Fruit fly (Drosophila melanogaster) whole organism, embryonic: Measurements from ENCODE around the gene CG7378.
A peak's percentile ranks its signal among the peaks of the same experiment; 100 is the strongest.

Experiments
- Aef1 ChIP-seq: fragments of 200-800 bp; sonication (Bioruptor generic); IDR thresholded peaks from 3 replicates; pipeline ENCODE4 v1.3.6; 2022; ENCODE audit warnings: missing biosample characterization, missing genetic modification characterization
- CG10147 ChIP-seq: fragments of 200-800 bp; sonication (Bioruptor generic); optimal IDR thresholded peaks from 2 replicates; lab custom pipeline; 2019; ENCODE audit warnings: missing biosample characterization, mild to moderate bottlenecking, missing genetic modification characterization, moderate library complexity
- CG10654 ChIP-seq: fragments of 200-800 bp; sonication (Bioruptor generic); optimal IDR thresholded peaks from 2 replicates; lab custom pipeline; 2016; ENCODE audit warnings: missing biosample characterization, missing genetic modification characterization
- CG11504 ChIP-seq: fragments of 200-800 bp; sonication (Bioruptor generic); optimal IDR thresholded peaks from 3 replicates; lab custom pipeline; 2019; ENCODE audit warnings: missing biosample characterization, mild to moderate bottlenecking, missing genetic modification characterization, moderate library complexity
- CG14050 ChIP-seq: fragments of 200-800 bp; sonication (Bioruptor generic); IDR thresholded peaks from 3 replicates; pipeline ENCODE4 v1.3.6; 2022; ENCODE audit warnings: missing biosample characterization, missing genetic modification characterization
- CG15269 ChIP-seq: fragments of 200-800 bp; sonication (Bioruptor generic); optimal IDR thresholded peaks from 2 replicates; lab custom pipeline; 2018; ENCODE audit warnings: missing biosample characterization, mild to moderate bottlenecking, missing genetic modification characterization, moderate library complexity
- CG17328 ChIP-seq: fragments of 200-800 bp; sonication (Bioruptor generic); IDR thresholded peaks from 2 replicates; pipeline ENCODE4 v1.3.6; 2022; ENCODE audit warnings: missing biosample characterization, missing genetic modification characterization
- CG17829 ChIP-seq: fragments of 200-800 bp; optimal IDR thresholded peaks from 2 replicates; lab custom pipeline; 2019; ENCODE audit warnings: missing biosample characterization, mild to moderate bottlenecking, missing genetic modification characterization, moderate library complexity
- CG32767 ChIP-seq: fragments of 200-800 bp; sonication (Bioruptor generic); IDR thresholded peaks from 2 replicates; pipeline ENCODE4 v1.3.6; 2022; ENCODE audit warnings: missing biosample characterization, missing genetic modification characterization
- CG33213 ChIP-seq: fragments of 200-800 bp; sonication (Bioruptor generic); optimal IDR thresholded peaks from 3 replicates; lab custom pipeline; 2016; ENCODE audit warnings: missing biosample characterization, missing genetic modification characterization
- CG4328 ChIP-seq: fragments of 200-800 bp; sonication (Bioruptor generic); optimal IDR thresholded peaks from 3 replicates; lab custom pipeline; 2017; ENCODE audit warnings: missing biosample characterization, missing genetic modification reagents, missing genetic modification characterization
- CG6272 ChIP-seq: fragments of 200-800 bp; sonication (Bioruptor generic); IDR thresholded peaks from 2 replicates; pipeline ENCODE4 v1.3.6; 2022; ENCODE audit warnings: missing biosample characterization, missing genetic modification characterization
- CG6683 ChIP-seq: fragments of 200-800 bp; sonication (Bioruptor generic); optimal IDR thresholded peaks from 2 replicates; lab custom pipeline; 2017; ENCODE audit warnings: missing biosample characterization, mild to moderate bottlenecking, missing genetic modification characterization, missing genetic modification reagents
- CG6791 ChIP-seq: fragments of 200-800 bp; sonication (Bioruptor generic); IDR thresholded peaks from 3 replicates; pipeline ENCODE4 v1.3.6; 2022; ENCODE audit warnings: missing biosample characterization, missing genetic modification characterization; ENCODE audit not compliant: partially characterized antibody
- CG7786 ChIP-seq: fragments of 200-800 bp; sonication (Bioruptor generic); optimal IDR thresholded peaks from 2 replicates; lab custom pipeline; 2016; ENCODE audit warnings: missing biosample characterization, missing genetic modification characterization
- CG7963 ChIP-seq: fragments of 200-800 bp; sonication (Bioruptor generic); IDR thresholded peaks from 3 replicates; pipeline ENCODE4 v1.3.6; 2022; ENCODE audit warnings: missing biosample characterization, missing genetic modification characterization; ENCODE audit not compliant: partially characterized antibody
- CG8281 ChIP-seq: fragments of 200-800 bp; sonication (Bioruptor generic); optimal IDR thresholded peaks from 2 replicates; lab custom pipeline; 2018; ENCODE audit warnings: missing biosample characterization, mild to moderate bottlenecking, missing genetic modification characterization, moderate library complexity
- CG8944 ChIP-seq: fragments of 200-800 bp; sonication (Bioruptor generic); optimal IDR thresholded peaks from 3 replicates; lab custom pipeline; 2016; ENCODE audit warnings: missing biosample characterization, missing genetic modification characterization
- Chrac-16 ChIP-seq: fragments of 200-800 bp; sonication (Bioruptor generic); optimal IDR thresholded peaks from 3 replicates; lab custom pipeline; 2016; ENCODE audit warnings: missing biosample characterization, missing genetic modification characterization
- D ChIP-seq, 2 experiments: fragments of 200-800 bp in 1 of 2; fragments of >200 bp in 1 of 2; sonication (Bioruptor generic) in 1 of 2; optimal IDR thresholded peaks; 2 replicates in 1 of 2; 3 replicates in 1 of 2; lab custom pipeline; 2017; ENCODE audit warnings: mild to moderate bottlenecking in 1 of 2, missing biosample characterization in 1 of 2, missing genetic modification characterization in 1 of 2, missing genetic modification reagents in 1 of 2
- Dll ChIP-seq: fragments of 200-800 bp; sonication (Bioruptor generic); IDR thresholded peaks from 4 replicates; pipeline ENCODE4 v1.3.6; 2022; ENCODE audit warnings: missing biosample characterization, missing genetic modification characterization; ENCODE audit not compliant: partially characterized antibody
- Drgx ChIP-seq: fragments of 200-800 bp; sonication (Bioruptor generic); IDR thresholded peaks from 2 replicates; pipeline ENCODE4 v1.3.6; 2022; ENCODE audit warnings: missing biosample characterization, missing genetic modification characterization
- Eip74EF ChIP-seq, 2 experiments: fragments of 200-800 bp in 1 of 2; fragments of >200 bp in 1 of 2; sonication (Bioruptor generic) in 1 of 2; optimal IDR thresholded peaks; 2 replicates each; lab custom pipeline; 2017 to 2019; ENCODE audit warnings: missing biosample characterization in 2 of 2, missing genetic modification characterization in 2 of 2, mild to moderate bottlenecking in 1 of 2, moderate library complexity in 1 of 2
- Hr3 ChIP-seq: fragments of 200-800 bp; sonication (Bioruptor generic); optimal IDR thresholded peaks from 3 replicates; lab custom pipeline; 2016; ENCODE audit warnings: missing biosample characterization, missing genetic modification characterization
- MBD-R2 ChIP-seq: fragments of 200-800 bp; sonication (Bioruptor generic); IDR thresholded peaks from 2 replicates; pipeline ENCODE4 v1.3.6; 2022; ENCODE audit warnings: missing biosample characterization, missing genetic modification characterization
- MESR4 ChIP-seq: fragments of 200-800 bp; sonication (Bioruptor generic); optimal IDR thresholded peaks from 2 replicates; lab custom pipeline; 2018; ENCODE audit warnings: missing biosample characterization, mild to moderate bottlenecking, missing genetic modification characterization, moderate library complexity
- NC2α ChIP-seq: fragments of 200-800 bp; sonication (Bioruptor generic); optimal IDR thresholded peaks from 2 replicates; lab custom pipeline; 2016; ENCODE audit warnings: missing biosample characterization, missing genetic modification characterization
- Optix ChIP-seq: fragments of 200-800 bp; sonication (Bioruptor generic); IDR thresholded peaks from 3 replicates; pipeline ENCODE4 v1.3.6; 2022; ENCODE audit warnings: missing biosample characterization, missing genetic modification characterization
- PHDP ChIP-seq: fragments of 200-800 bp; sonication (Bioruptor generic); optimal IDR thresholded peaks from 3 replicates; lab custom pipeline; 2018; ENCODE audit warnings: missing biosample characterization, mild to moderate bottlenecking, missing genetic modification characterization, moderate library complexity
- Ptx1 ChIP-seq: fragments of 200-800 bp; sonication (Bioruptor generic); IDR thresholded peaks from 2 replicates; pipeline ENCODE4 v1.3.6; 2022; ENCODE audit warnings: missing biosample characterization, missing genetic modification characterization
- Xbp1 ChIP-seq: fragments of 200-800 bp; sonication (Bioruptor generic); optimal IDR thresholded peaks from 3 replicates; lab custom pipeline; 2016; ENCODE audit warnings: missing biosample characterization, mild to moderate bottlenecking, missing genetic modification characterization
- caup ChIP-seq: fragments of 200-800 bp; sonication (Bioruptor generic); optimal IDR thresholded peaks from 3 replicates; lab custom pipeline; 2017; ENCODE audit warnings: missing biosample characterization, mild to moderate bottlenecking, missing genetic modification characterization, moderate library complexity; ENCODE audit not compliant: severe bottlenecking
- crp ChIP-seq, 2 experiments: fragments of 200-800 bp; sonication (Bioruptor generic); optimal IDR thresholded peaks; 2 replicates in 1 of 2; 3 replicates in 1 of 2; lab custom pipeline; 2017; ENCODE audit warnings: missing biosample characterization in 2 of 2, missing genetic modification characterization in 2 of 2, mild to moderate bottlenecking in 1 of 2, moderate library complexity in 1 of 2
- cwo ChIP-seq: fragments of 200-800 bp; sonication (Bioruptor generic); optimal IDR thresholded peaks from 3 replicates; lab custom pipeline; 2017; ENCODE audit warnings: missing biosample characterization, missing genetic modification characterization, mild to moderate bottlenecking, moderate library complexity, missing genetic modification reagents
- ewg ChIP-seq: fragments of 200-800 bp; sonication (Bioruptor generic); optimal IDR thresholded peaks from 3 replicates; lab custom pipeline; 2017; ENCODE audit warnings: mild to moderate bottlenecking, missing biosample characterization, missing genetic modification reagents, missing genetic modification characterization
- fd96Cb ChIP-seq: fragments of 200-800 bp; sonication (Bioruptor generic); optimal IDR thresholded peaks from 2 replicates; lab custom pipeline; 2018; ENCODE audit warnings: missing biosample characterization, mild to moderate bottlenecking, missing genetic modification characterization, moderate library complexity
- fu2 ChIP-seq: fragments of 200-800 bp; sonication (Bioruptor generic); optimal IDR thresholded peaks from 2 replicates; lab custom pipeline; 2016; ENCODE audit warnings: missing biosample characterization, missing genetic modification characterization
- jing ChIP-seq: fragments of 200-800 bp; sonication (Bioruptor generic); optimal IDR thresholded peaks from 2 replicates; lab custom pipeline; 2018; ENCODE audit warnings: missing biosample characterization, mild to moderate bottlenecking, missing genetic modification characterization
- jumu ChIP-seq: fragments of 200-800 bp; sonication (Bioruptor generic); optimal IDR thresholded peaks from 3 replicates; lab custom pipeline; 2016; ENCODE audit warnings: missing biosample characterization, missing genetic modification characterization
- maf-S ChIP-seq: fragments of 200-800 bp; sonication (Bioruptor generic); optimal IDR thresholded peaks from 2 replicates; lab custom pipeline; 2016; ENCODE audit warnings: missing biosample characterization, missing genetic modification characterization
- mam ChIP-seq: fragments of 200-800 bp; sonication (Bioruptor generic); optimal IDR thresholded peaks from 3 replicates; lab custom pipeline; 2016; ENCODE audit warnings: missing biosample characterization, missing genetic modification characterization
- org-1 ChIP-seq: fragments of 200-800 bp; sonication (Bioruptor generic); optimal IDR thresholded peaks from 2 replicates; lab custom pipeline; 2017; ENCODE audit warnings: missing biosample characterization, missing genetic modification characterization
- otp ChIP-seq: fragments of 200-800 bp; sonication (Bioruptor generic); IDR thresholded peaks from 3 replicates; pipeline ENCODE4, ENCODE4 v1.3.6; 2022; ENCODE audit warnings: missing biosample characterization, missing genetic modification characterization
- prd ChIP-seq, 3 experiments: fragments of >200 bp in 2 of 3; fragments of 200-800 bp in 1 of 3; sonication (Bioruptor generic) in 1 of 3; optimal IDR thresholded peaks in 2 of 3; IDR thresholded peaks in 1 of 3; 2 replicates in 2 of 3; 3 replicates in 1 of 3; pipeline versions ENCODE4 v1.3.6 to Lab custom; 2017 to 2022; ENCODE audit warnings: missing biosample characterization in 1 of 3, missing genetic modification characterization in 1 of 3
- sisA ChIP-seq: fragments of 200-800 bp; sonication (Bioruptor generic); IDR thresholded peaks from 2 replicates; pipeline ENCODE4 v1.3.6; 2022; ENCODE audit warnings: missing biosample characterization, missing genetic modification characterization
- slbo ChIP-seq: fragments of 200-800 bp; sonication (Bioruptor generic); IDR thresholded peaks from 2 replicates; pipeline ENCODE4 v1.3.6; 2022; ENCODE audit warnings: missing biosample characterization, missing genetic modification characterization
- so ChIP-seq: fragments of 200-800 bp; sonication (Bioruptor generic); IDR thresholded peaks from 3 replicates; pipeline ENCODE4 v1.3.6; 2022; ENCODE audit warnings: missing biosample characterization, missing genetic modification characterization

The CG7378 gene

DNA sequence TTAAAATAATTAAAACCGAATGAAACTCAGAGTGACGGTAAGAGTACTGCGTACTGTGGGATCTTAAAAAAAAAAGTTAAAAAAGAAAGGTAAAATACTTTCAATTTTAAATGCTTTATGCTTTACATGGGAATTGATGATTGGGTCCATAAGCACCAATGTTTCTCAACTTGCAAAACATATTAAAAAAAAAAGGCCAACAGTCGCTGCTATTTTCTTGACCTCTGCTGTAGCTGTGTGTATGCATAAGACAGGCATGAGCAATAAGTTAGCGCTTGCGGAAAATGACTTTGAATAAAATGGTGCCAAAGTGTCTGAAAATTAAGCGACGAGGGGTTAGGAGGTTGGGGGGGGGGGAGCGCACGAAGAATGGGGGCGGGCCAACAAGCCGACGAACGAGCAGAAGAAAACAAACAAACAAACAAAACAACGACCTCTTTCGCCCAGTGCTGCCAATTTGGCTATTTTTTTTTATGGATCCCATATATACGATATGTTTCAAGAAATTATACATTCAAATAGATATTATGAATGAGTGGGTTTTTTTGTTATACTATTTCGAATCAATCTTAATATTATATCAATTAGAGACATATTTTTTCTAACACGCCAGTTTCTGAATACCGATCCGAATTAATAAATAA, 30.6 kb upstream of the CG7378 start (continued):
- TF ChIP-seq jumu (GFP tag; lab: Kevin White, UChicago): peak; percentile 12
- TF ChIP-seq CG11504 (tag; lab: Kevin White, UChicago): no peak
- peak; percentile 12 for TF ChIP-seq CG17829
- TF ChIP-seq prd (optimal IDR thresholded peaks at IDR 0.05; lab: Kevin White, UChicago): no peak
- TF ChIP-seq prd (GFP tag; IDR thresholded peaks at IDR 0.05; lab: Robert Waterston, UW): peak; percentile 70
- peak; percentile 15 for TF ChIP-seq cwo (GFP tag; lab: Kevin White, UChicago)
- TF ChIP-seq sisA (GFP tag; lab: Robert Waterston, UW): peak; percentile 57
- peak; percentile 3 for TF ChIP-seq org-1 (GFP tag; lab: Kevin White, UChicago)
- TF ChIP-seq fu2: no peak
- no peak for TF ChIP-seq crp (GFP tag; optimal IDR thresholded peaks at IDR 0.05; lab: Kevin White, UChicago)
- peak; percentile 22 for TF ChIP-seq CG10147 (GFP tag; lab: Kevin White, UChicago)
- TF ChIP-seq CG32767 (GFP tag; lab: Robert Waterston, UW): peak; percentile 60; the same call in 1 of the 2 replicates
- TF ChIP-seq slbo (GFP tag; lab: Robert Waterston, UW): peak; percentile 65
- peak; percentile 50 for TF ChIP-seq fd96Cb (tag; lab: Kevin White, UChicago)
- TF ChIP-seq NC2α (GFP tag; lab: Kevin White, UChicago): no peak
- TF ChIP-seq CG17328 (GFP tag; lab: Robert Waterston, UW): peak; percentile 50; the same call in 1 of the 2 replicates
- 0 out of 3 replicates have a peak, but pooled peaks have one; percentile 41 for TF ChIP-seq otp (GFP tag; lab: Robert Waterston, UW)
- TF ChIP-seq PHDP (tag; lab: Kevin White, UChicago): peak; percentile 31
- TF ChIP-seq MBD-R2 (GFP tag; lab: Robert Waterston, UW): peak; percentile 27; the same call in 1 of the 2 replicates
- no peak for TF ChIP-seq D (optimal IDR thresholded peaks at IDR 0.05; lab: Kevin White, UChicago)
- peak; percentile 39 for TF ChIP-seq D (GFP tag; optimal IDR thresholded peaks at IDR 0.05; lab: Kevin White, UChicago)
- peak; percentile 40 for TF ChIP-seq caup (GFP tag; lab: Kevin White, UChicago)
- peak; percentile 42 for TF ChIP-seq Hr3 (GFP tag; lab: Kevin White, UChicago)
- TF ChIP-seq Dll: no peak
- TF ChIP-seq Eip74EF (GFP tag; optimal IDR thresholded peaks at IDR 0.05; lab: Kevin White, UChicago): peak in 1 of 2 experiments; percentile 35
- no peak for TF ChIP-seq CG6791 (GFP tag; lab: Robert Waterston, UW)
- peak; percentile 16 for TF ChIP-seq ewg (GFP tag; lab: Kevin White, UChicago)
- no peak for TF ChIP-seq CG7963
- peak; percentile 54; the same call in 2 of the 3 replicates for TF ChIP-seq Aef1
- TF ChIP-seq CG6272: no peak
- TF ChIP-seq Optix (GFP tag; lab: Robert Waterston, UW): 0 out of 3 replicates have a peak, but pooled peaks have one; percentile 38
- no peak for TF ChIP-seq maf-S
- peak; percentile 65 for TF ChIP-seq CG15269
- TF ChIP-seq CG8944 (GFP tag; lab: Kevin White, UChicago): peak; percentile 7
- TF ChIP-seq CG8281 (tag; lab: Kevin White, UChicago): no peak
- TF ChIP-seq CG6683 (GFP tag; lab: Kevin White, UChicago): no peak
- 0 out of 3 replicates have a peak, but pooled peaks have one; percentile 39 for TF ChIP-seq so (GFP tag; lab: Robert Waterston, UW)
- TF ChIP-seq mam (GFP tag; lab: Kevin White, UChicago): peak; percentile 46
- peak; percentile 25 for TF ChIP-seq CG7786 (GFP tag; lab: Kevin White, UChicago)
- peak; percentile 17 for TF ChIP-seq Chrac-16 (GFP tag; lab: Kevin White, UChicago)
- peak; percentile 65 for TF ChIP-seq Ptx1 (GFP tag; lab: Robert Waterston, UW)
- TF ChIP-seq Xbp1: peak; percentile 55
- TF ChIP-seq MESR4 (GFP tag; lab: Kevin White, UChicago): no peak
- TF ChIP-seq jing (GFP tag; lab: Kevin White, UChicago): no peak
- TF ChIP-seq CG4328 (GFP tag; lab: Kevin White, UChicago): no peak
- peak; percentile 34 for TF ChIP-seq CG10654 (GFP tag; lab: Kevin White, UChicago)
- TF ChIP-seq CG33213 (GFP tag; lab: Kevin White, UChicago): no peak
- peak; percentile 67 for TF ChIP-seq Drgx (GFP tag; lab: Robert Waterston, UW)
- peak; percentile 19; the same call in 1 of the 3 replicates for TF ChIP-seq CG14050 (GFP tag; lab: Robert Waterston, UW)
